Worm (Caenorhabditis elegans): ENCODE results near the gene K12B6.9.

DNA sequence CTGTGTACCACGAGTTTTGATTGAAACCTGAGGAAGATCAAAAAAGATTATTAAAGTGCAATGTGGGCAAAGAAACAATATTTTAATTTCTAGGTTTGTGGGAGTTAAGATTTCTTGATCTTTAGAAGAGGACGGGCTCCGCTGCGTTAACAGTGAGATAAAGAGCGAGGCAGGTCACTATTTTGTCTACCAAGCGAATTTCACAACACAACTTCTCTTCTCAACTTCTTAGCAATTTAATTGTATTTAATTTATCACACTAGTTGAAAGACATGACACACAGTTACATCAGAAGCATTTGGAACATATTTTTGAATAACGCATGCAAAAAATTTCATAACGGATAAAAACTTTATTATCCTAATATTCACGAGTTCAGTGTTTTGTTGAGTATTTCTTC lies 33.9 kb upstream of the K12B6.9 start:
- TF ChIP-seq lsl-1 (GFP tag; optimal IDR thresholded peaks at IDR 0.05) (no peak), T07F8.4 (tag; optimal IDR thresholded peaks at IDR 0.05) (no peak), zim-3 (tag; optimal IDR thresholded peaks at IDR 0.05) (no peak), sea-2 (GFP tag; IDR thresholded peaks at IDR 0.05) (no peak), ztf-22 (GFP tag; optimal IDR thresholded peaks at IDR 0.05) (no peak), ama-1 (optimal IDR thresholded peaks at IDR 0.05) (peak; percentile 50), ama-1 (GFP tag; optimal IDR thresholded peaks at IDR 0.05) (no peak), unc-62 (GFP tag; optimal IDR thresholded peaks at IDR 0.05) (no peak), lin-35 (GFP tag; optimal IDR thresholded peaks at IDR 0.05) (peak in 1 of 3 experiments; percentile 34)
